Fruit fly (Drosophila melanogaster) whole organism: Measurements from ENCODE around the gene CG8001.

Experiments used
- CG8478 ChIP-seq: fragments of >200 bp; optimal IDR thresholded peaks from 2 replicates; lab custom pipeline; 2018; ENCODE audit warnings: inconsistent platforms
- Dll ChIP-seq: fragments of >200 bp; optimal IDR thresholded peaks from 2 replicates; lab custom pipeline; 2017
- EcR ChIP-seq, 2 experiments: fragments of >200 bp; optimal IDR thresholded peaks; 2 replicates each; lab custom pipeline; 2017; ENCODE audit warnings: missing biosample characterization in 2 of 2, missing genetic modification characterization in 2 of 2, missing genetic modification reagents in 2 of 2
- pan ChIP-seq: fragments of >200 bp; optimal IDR thresholded peaks from 2 replicates; lab custom pipeline; 2017
- psq ChIP-seq: fragments of >200 bp; optimal IDR thresholded peaks from 2 replicates; lab custom pipeline; 2017
- usp ChIP-seq: fragments of >200 bp; optimal IDR thresholded peaks from 2 replicates; lab custom pipeline; 2017; ENCODE audit warnings: missing biosample characterization, missing genetic modification characterization, mixed read lengths

CG8001 gene

DNA sequence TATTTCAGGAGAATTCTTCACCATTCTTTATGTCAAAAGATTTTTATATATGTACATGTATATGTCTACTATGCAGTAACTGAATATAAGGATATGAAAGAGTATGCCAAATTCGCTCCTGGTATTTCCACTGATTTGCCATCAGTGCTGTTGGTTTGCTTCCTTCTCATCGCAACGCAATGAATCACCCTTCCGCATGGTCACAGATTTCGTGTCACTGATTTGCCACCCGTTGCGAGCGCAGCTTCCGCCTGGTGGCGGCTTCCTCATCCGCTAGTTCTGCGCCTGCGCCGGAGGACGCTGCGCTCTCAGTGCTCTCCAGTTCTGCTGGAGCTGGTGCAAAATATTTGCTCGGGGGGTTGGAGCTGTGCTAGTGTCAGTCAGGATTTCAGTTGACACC is 7.7 kb upstream of the CG8001 start:
- TF ChIP-seq psq (lab: Kevin White, UChicago) (no peak), CG8478 (lab: Kevin White, UChicago) (no peak), pan (no peak), EcR (GFP tag; optimal IDR thresholded peaks at IDR 0.05; lab: Kevin White, UChicago) (no peak), Dll (lab: Kevin White, UChicago) (no peak), usp (no peak)

DNA sequence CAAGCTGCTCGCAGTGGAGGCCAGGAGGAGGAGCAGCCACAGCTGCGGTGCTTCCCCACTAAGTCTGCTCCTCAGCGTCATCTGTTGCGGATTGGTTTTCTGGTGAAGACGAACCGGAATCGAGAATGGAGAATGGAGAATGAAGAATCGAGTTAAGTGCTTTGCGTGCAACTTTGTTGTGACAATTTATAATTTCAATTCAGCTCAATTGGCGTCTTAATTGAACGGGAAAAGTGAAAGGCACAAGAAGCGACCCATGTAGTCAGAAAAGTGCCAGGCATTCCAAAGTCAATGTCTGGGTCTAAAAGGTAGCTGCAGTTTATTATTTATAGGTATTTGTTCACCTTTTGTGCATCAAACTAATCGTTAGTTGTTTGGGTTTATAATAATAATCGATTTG is 1.7 kb upstream of the CG8001 start:
- TF ChIP-seq CG8478 (lab: Kevin White, UChicago) (no peak), pan (no peak), EcR (GFP tag; optimal IDR thresholded peaks at IDR 0.05; lab: Kevin White, UChicago) (no peak), Dll (lab: Kevin White, UChicago) (no peak), usp (no peak), psq (lab: Kevin White, UChicago) (no peak)

DNA sequence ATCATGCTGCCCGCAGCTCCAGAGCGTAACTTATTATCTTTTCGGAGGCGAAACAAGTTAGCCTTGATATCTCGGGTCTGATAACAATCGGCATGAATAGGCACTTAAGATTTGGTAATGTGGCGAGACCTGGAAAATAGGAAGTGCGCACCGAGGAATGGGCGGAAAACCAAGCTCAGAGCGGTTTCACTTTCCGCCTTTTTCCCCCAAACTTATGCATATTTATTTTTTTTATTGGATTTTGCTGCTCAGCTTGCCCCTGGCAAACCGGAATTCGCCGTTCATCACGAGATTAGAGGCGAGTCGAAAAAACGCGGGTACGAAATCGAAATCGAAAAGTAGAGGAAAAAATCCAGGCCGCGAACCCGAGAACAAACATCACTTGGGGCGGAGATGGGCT is 1.0 kb upstream of the CG8001 start:
- TF ChIP-seq Dll (lab: Kevin White, UChicago) (no peak), CG8478 (lab: Kevin White, UChicago) (no peak), pan (no peak), usp (no peak), EcR (GFP tag; optimal IDR thresholded peaks at IDR 0.05; lab: Kevin White, UChicago) (no peak), psq (lab: Kevin White, UChicago) (no peak)

DNA sequence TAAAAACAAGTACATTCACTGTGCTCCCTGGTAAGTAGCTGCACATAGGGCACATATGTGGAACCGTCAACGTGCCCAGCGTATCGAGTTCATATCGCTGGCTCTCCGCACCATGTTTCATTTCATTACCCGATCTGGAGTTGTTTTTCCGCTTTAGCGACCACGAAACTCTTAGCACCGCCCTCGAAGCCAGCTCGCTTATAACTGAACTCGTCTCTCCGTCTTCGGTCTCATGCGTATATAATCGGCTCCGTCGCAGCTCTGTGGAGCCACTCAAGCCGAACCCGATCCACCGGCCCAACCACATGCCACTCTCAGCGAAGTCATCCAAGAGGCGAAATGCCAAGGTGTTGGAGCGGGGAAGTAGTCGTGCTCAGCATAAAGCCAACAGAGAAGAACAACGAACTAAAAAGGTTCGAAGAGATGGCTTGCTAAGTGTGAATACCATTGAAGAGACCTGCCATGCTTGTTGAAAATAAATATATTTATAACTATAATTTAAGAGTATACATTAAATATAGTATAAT is 438 bp upstream of the CG8001 start, which contains the start of gene Cht2:
Gene Cht2, minus strand, starts transcription at position 477 of the 527 bp plus-strand sequence.
- no peak for TF ChIP-seq CG8478 (lab: Kevin White, UChicago)
- peak; percentile 63 for TF ChIP-seq Dll (lab: Kevin White, UChicago)

DNA sequence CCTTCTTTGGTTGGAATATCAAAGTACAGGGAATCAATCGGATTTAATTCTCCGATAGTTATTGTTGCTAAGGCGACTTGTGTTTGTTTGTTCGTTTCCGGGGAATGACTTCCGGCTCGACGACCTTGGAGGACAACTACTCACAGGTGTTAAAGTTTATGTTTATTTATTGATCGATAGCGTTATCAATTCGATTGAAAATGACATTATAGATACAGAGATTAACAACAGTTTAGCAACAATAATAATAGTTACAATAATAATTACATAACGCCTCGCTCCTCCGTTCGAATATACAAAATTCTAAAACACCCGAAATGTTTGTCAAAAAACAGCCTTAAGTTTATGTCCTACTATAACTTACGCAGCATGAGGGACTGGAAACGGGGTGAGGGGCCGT is 15.7 kb downstream of the CG8001 start, which contains the start of gene Dhc62B:
Gene Dhc62B, minus strand, starts transcription at position 101 of the 400 bp plus-strand sequence.
- TF ChIP-seq CG8478 (lab: Kevin White, UChicago) (no peak), pan (no peak), usp (no peak), EcR (GFP tag; optimal IDR thresholded peaks at IDR 0.05; lab: Kevin White, UChicago) (no peak), Dll (lab: Kevin White, UChicago) (no peak), psq (lab: Kevin White, UChicago) (no peak)

DNA sequence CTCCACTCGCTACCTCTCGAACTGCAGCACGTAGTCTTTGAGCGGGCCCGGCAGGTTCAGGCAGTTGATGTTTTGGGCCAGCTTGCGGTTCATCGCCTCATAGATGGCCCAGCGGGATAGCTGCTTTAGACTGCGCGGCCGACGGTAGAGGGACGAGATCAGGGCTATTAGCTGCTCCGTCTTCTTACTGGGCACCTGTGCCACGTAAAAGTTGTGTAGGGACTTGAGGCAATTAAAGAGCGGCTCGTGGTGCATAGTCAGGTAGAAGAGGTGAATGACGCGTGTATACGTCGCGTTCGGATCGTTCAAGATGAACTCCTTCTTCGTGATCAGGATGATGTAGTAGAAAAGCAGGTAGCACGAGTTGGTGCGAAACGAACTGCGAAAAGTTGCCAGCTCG is 16.6 kb downstream of the CG8001 start:
- TF ChIP-seq Dll (lab: Kevin White, UChicago) (no peak), CG8478 (lab: Kevin White, UChicago) (no peak), pan (no peak), usp (no peak), psq (lab: Kevin White, UChicago) (no peak), EcR (GFP tag; optimal IDR thresholded peaks at IDR 0.05; lab: Kevin White, UChicago) (no peak)

DNA sequence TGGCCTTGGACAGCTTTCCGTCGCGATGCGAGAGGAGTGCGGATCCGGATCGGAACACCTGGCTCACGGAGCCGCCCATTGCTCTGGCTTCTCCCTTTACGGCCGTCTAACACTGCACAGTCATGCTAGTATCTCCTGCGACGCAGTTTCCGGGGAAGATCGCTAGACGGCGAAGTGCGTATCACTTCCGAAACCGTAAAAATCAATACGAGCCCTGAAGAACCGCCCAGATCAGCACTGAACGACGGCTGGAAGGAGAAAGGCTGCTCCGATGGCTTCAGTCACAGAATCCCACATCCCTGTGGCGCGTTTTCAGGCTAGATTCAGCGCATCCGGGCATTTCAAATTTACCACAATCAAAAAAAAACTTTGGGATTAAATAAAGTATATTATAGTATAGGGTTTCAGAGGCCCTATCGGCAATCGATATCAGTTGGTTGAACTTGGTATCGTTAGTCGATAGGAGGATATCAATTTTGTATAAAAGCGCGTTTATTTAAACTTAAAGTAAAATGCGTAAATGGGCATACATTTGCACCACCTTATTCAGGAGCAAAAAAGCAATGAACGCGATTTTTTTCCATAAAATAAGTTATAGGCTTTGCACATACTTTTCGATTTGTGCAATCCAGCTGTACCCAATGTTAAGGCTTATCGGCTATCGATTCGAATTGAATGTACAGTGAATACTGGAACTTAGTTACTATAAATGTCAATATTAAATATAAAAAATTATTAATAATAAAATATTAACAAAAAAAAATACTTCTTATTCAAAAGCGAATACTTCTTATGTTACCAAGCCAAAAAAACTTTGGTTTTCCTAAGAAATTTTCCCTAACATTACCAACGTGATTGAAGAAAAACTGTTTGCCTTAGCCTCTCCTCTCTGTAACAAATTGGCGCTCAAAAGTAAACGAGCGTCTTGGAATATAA is 19.0 kb downstream of the CG8001 start, which contains the start of the genes CG13933 and PolD2:
Gene CG13933, minus strand, starts transcription at position 435 of the 936 bp plus-strand sequence.
Gene PolD2, plus strand, starts transcription at position 921 of the 936 bp plus-strand sequence.
- TF ChIP-seq pan (no peak), usp (no peak), EcR (GFP tag; optimal IDR thresholded peaks at IDR 0.05; lab: Kevin White, UChicago) (no peak), CG8478 (lab: Kevin White, UChicago) (no peak), psq (lab: Kevin White, UChicago) (no peak), Dll (lab: Kevin White, UChicago) (no peak)

DNA sequence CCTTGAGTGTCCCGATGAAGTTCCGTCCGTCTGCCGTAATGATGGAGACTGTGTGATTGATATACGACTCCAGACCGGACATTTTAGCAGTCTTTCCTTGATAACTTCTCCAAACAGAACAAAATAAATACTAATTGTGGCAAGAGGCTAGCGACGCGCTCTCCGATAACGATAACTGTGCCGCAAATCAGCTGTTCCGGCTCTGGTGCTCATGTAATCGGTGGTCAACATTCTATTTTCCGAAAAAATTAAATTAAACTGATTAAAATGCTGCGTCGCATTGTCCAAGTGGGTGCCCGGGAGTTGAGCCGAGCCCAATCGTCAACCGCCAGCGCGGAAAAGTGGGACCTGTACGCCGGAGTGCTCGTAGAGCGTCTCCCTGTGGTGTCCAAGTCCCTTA is 21.3 kb downstream of the CG8001 start, which contains the start of the genes CG2021 and mRpL46:
Gene CG2021, minus strand, starts transcription at position 163 of the 400 bp plus-strand sequence.
Gene mRpL46, plus strand, starts transcription at position 191 of the 400 bp plus-strand sequence.
- TF ChIP-seq usp = no peak

DNA sequence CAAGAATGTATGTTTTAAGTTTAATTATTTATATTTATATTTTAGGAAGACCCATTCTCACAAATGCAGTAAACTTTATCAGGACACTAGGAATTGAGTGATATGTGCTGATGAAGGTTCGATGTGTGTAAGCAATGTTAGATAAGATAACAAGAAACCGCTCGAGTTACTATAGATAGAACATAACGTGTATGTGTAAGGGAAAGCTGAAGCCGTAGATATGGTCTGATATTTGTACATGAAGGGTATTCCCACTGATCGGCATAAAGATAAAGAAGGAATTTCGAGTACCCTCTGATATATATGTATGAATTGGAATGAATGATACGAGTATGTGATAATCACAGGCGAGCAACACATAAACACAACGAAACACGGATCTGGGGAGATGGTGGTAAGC is 28.1 kb downstream of the CG8001 start:
- TF ChIP-seq usp (no peak), CG8478 (lab: Kevin White, UChicago) (no peak), Dll (lab: Kevin White, UChicago) (no peak), psq (lab: Kevin White, UChicago) (no peak), EcR (GFP tag; optimal IDR thresholded peaks at IDR 0.05; lab: Kevin White, UChicago) (no peak), pan (no peak)

DNA sequence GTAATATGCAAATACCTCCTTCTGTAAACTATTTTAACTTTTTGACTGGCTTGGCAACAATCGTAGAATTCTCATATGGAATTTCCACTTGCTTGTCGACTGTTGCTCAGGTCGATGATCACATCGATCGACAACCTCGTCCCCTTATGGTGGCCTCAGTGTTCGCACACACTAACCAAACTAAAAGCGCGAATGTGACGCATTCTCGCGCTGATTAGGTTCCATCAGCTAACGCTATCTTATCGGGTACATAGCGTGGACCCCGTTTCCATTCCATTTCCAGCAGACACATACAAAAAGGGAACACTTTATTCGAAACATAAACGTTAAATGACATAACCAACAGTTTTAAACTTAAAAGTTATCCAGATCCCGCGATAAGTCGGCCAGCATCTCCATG is 33.4 kb downstream of the CG8001 start:
- TF ChIP-seq CG8478 (lab: Kevin White, UChicago) (no peak), Dll (lab: Kevin White, UChicago) (no peak), usp (no peak), EcR (GFP tag; optimal IDR thresholded peaks at IDR 0.05; lab: Kevin White, UChicago) (no peak), psq (lab: Kevin White, UChicago) (no peak), pan (no peak)

DNA sequence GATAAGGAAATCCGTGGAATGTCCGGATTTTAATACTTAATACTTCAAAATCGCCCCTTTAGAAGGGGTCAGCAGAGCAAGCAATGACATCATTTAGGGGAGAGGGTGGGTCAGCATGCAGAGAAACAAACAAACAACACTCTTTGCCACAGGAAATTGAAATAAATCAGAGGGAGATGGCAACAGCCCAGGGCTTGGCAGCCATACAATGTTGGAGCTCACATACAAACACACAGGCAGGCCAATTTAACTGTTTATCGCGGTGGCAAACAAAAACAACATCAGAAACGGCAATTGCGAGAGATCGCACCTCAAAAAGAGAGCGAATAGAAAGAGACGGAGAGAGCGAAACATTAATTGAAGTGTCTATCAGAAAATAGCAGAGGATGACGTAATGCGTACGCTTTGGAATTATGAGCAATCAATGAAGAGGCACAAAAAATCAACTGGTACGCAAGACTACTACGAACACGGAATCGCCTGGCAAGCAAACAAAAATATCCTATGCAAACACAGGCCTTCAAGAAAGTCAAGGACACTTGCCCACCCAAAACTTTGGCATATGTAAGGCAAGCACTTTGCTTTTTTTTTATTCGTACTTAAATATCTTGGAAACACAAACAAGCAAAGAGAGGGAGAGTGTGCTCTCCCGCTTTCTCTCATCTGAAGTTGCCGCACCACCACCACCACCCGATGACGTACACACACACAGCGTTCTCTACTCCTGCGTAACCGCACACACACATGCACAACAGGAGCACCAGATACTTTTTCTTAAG is 38.4 kb downstream of the CG8001 start:
- TF ChIP-seq psq (lab: Kevin White, UChicago) (no peak), Dll (lab: Kevin White, UChicago) (peak; percentile 85)
